Fruit fly (Drosophila melanogaster): ENCODE data around the gene CG34012.

The CG34012 gene

dm6 chr3L:11096195-11096908, 13.0 kb downstream of the CG34012 start, which contains the start of the genes CG46439, Iyd and CG33947 (continued):
- TF ChIP-seq esn (GFP tag; optimal IDR thresholded peaks at IDR 0.05) (peak; percentile 53), vri (GFP tag; optimal IDR thresholded peaks at IDR 0.05) (peak; percentile 79), lz (GFP tag; optimal IDR thresholded peaks at IDR 0.05) (peak; percentile 24), CG10669 (GFP tag; optimal IDR thresholded peaks at IDR 0.05) (peak; percentile 67), Blimp-1 (GFP tag; optimal IDR thresholded peaks at IDR 0.05) (peak; percentile 28), Sox102F (GFP tag; optimal IDR thresholded peaks at IDR 0.05) (peak; percentile 46), Sox14 (GFP tag; optimal IDR thresholded peaks at IDR 0.05) (peak; percentile 58), CG9139 (GFP tag; optimal IDR thresholded peaks at IDR 0.05) (peak; percentile 80), CG34406 (GFP tag; optimal IDR thresholded peaks at IDR 0.05) (peak; percentile 46), achi (GFP tag; optimal IDR thresholded peaks at IDR 0.05) (peak; percentile 27), Hr39 (GFP tag; optimal IDR thresholded peaks at IDR 0.05) (no peak), CG6163 (GFP tag; IDR thresholded peaks at IDR 0.05) (peak; percentile 90), CG10631 (GFP tag; optimal IDR thresholded peaks at IDR 0.05) (no peak), CG6792 (GFP tag; optimal IDR thresholded peaks at IDR 0.05) (peak; percentile 46), Ets96B (tag; optimal IDR thresholded peaks at IDR 0.05) (peak; percentile 65), Eip75B (GFP tag; optimal IDR thresholded peaks at IDR 0.05) (peak; percentile 67), CG6276 (GFP tag; optimal IDR thresholded peaks at IDR 0.05) (peak; percentile 86)

DNA sequence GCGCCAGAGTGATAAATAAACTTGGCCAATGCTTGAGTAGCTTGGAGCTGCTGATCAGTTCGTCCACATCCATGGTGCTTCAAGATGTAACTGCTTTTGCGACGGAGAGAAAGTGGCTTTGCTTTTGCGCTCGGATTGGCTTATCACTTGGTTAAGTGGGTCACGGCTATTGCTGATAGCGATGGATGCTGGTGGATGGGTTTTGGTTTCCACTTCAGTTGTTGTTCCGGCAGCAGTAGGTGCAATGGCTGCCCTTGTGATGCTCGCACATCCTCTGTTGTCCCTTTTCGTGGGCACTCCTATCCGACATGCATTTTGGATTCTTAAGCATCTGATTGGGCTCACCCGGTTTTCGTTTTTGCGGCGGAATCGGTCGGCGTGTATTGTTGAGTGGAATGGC, 15.0 kb downstream of the CG34012 start:
- TF ChIP-seq Eip78C (GFP tag) (peak; percentile 37), Sox15 (GFP tag; optimal IDR thresholded peaks at IDR 0.05) (no peak), OdsH (GFP tag; optimal IDR thresholded peaks at IDR 0.05) (no peak), svp (GFP tag) (peak; percentile 9), CG6854 (GFP tag; optimal IDR thresholded peaks at IDR 0.05) (no peak)

- TF ChIP-seq CG11902 (GFP tag; optimal IDR thresholded peaks at IDR 0.05) (peak; percentile 32), CG6808 (GFP tag; optimal IDR thresholded peaks at IDR 0.05) (no peak), CG6792 (GFP tag; optimal IDR thresholded peaks at IDR 0.05) (peak; percentile 1), Lpt (GFP tag; optimal IDR thresholded peaks at IDR 0.05) (no peak), Gug (GFP tag; IDR thresholded peaks at IDR 0.05) (peak; percentile 42; the same call in 1 of the 2 replicates), Hr38 (GFP tag; optimal IDR thresholded peaks at IDR 0.05) (no peak), net (GFP tag; optimal IDR thresholded peaks at IDR 0.05) (peak; percentile 33), eg (GFP tag; IDR thresholded peaks at IDR 0.05) (peak; percentile 62), CG6163 (GFP tag; IDR thresholded peaks at IDR 0.05) (peak; percentile 64), pdm3 (GFP tag; optimal IDR thresholded peaks at IDR 0.05) (peak; percentile 57), CG8119 (GFP tag; IDR thresholded peaks at IDR 0.05) (no peak), Blimp-1 (GFP tag; optimal IDR thresholded peaks at IDR 0.05) (no peak), CG6276 (GFP tag; optimal IDR thresholded peaks at IDR 0.05) (no peak), Met (GFP tag; optimal IDR thresholded peaks at IDR 0.05) (peak; percentile 53), fkh (GFP tag; optimal IDR thresholded peaks at IDR 0.05) (peak; percentile 9), Sox15 (GFP tag; optimal IDR thresholded peaks at IDR 0.05) (peak; percentile 23), OdsH (GFP tag; optimal IDR thresholded peaks at IDR 0.05) (peak; percentile 49), esn (GFP tag; optimal IDR thresholded peaks at IDR 0.05) (peak; percentile 66), acj6 (GFP tag; optimal IDR thresholded peaks at IDR 0.05) (peak; percentile 39), Eip75B (GFP tag; optimal IDR thresholded peaks at IDR 0.05) (peak; percentile 41), CG6854 (GFP tag; optimal IDR thresholded peaks at IDR 0.05) (no peak), CG8319 (GFP tag; optimal IDR thresholded peaks at IDR 0.05) (no peak), Eip93F (GFP tag; optimal IDR thresholded peaks at IDR 0.05) (peak; percentile 52), fd59A (GFP tag; optimal IDR thresholded peaks at IDR 0.05) (no peak), Hr39 (GFP tag; optimal IDR thresholded peaks at IDR 0.05) (peak; percentile 48), CG16779 (tag; optimal IDR thresholded peaks at IDR 0.05) (no peak), CG34406 (GFP tag; optimal IDR thresholded peaks at IDR 0.05) (peak; percentile 2), Smox (GFP tag; optimal IDR thresholded peaks at IDR 0.05) (peak; percentile 55), CG15336 (GFP tag; IDR thresholded peaks at IDR 0.05) (peak; percentile 45; the same call in 1 of the 2 replicates), CG4318 (GFP tag; optimal IDR thresholded peaks at IDR 0.05) (no peak), dac (GFP tag; optimal IDR thresholded peaks at IDR 0.05) (no peak), Eip78C (GFP tag) (peak; percentile 79), CG11294 (GFP tag; IDR thresholded peaks at IDR 0.05) (peak; percentile 32; the same call in 1 of the 2 replicates), svp (GFP tag) (peak; percentile 76), ss (GFP tag; optimal IDR thresholded peaks at IDR 0.05) (peak in 1 of 2 experiments; percentile 26), CG1621 (tag; optimal IDR thresholded peaks at IDR 0.05) (no peak), CG10669 (GFP tag; optimal IDR thresholded peaks at IDR 0.05) (peak; percentile 25), lz (GFP tag; optimal IDR thresholded peaks at IDR 0.05) (peak; percentile 72)
Observed at dm6 chr3L:11093046-11093520, 16.2 kb downstream of the CG34012 start, which contains the start of gene JIL-1. Gene JIL-1, minus strand, starts transcription at chr3L:11093193.

Data from whole organism, prepupa.